Fruit fly (Drosophila melanogaster) whole organism, prepupa: ENCODE results near the gene ND-B14.5A.

ENCODE experiments used
- CG10631 ChIP-seq: fragments of 200-800 bp; sonication (Bioruptor generic); optimal IDR thresholded peaks from 2 replicates; lab custom pipeline; 2016; ENCODE audit warnings: missing biosample characterization, missing genetic modification characterization
- CG11902 ChIP-seq: fragments of 200-800 bp; sonication (Bioruptor generic); optimal IDR thresholded peaks from 3 replicates; lab custom pipeline; 2016; ENCODE audit warnings: missing biosample characterization, missing genetic modification characterization
- CG1621 ChIP-seq: fragments of 200-800 bp; sonication (Bioruptor generic); optimal IDR thresholded peaks from 3 replicates; lab custom pipeline; 2018; ENCODE audit warnings: missing biosample characterization, mild to moderate bottlenecking, missing genetic modification characterization
- CG16779 ChIP-seq: fragments of 200-800 bp; sonication (Bioruptor generic); optimal IDR thresholded peaks from 3 replicates; lab custom pipeline; 2017; ENCODE audit warnings: missing biosample characterization, mild to moderate bottlenecking, missing genetic modification characterization
- CG31627 ChIP-seq: fragments of 200-800 bp; sonication (Bioruptor generic); optimal IDR thresholded peaks from 3 replicates; lab custom pipeline; 2016; ENCODE audit warnings: missing biosample characterization, missing genetic modification characterization
- CG32006 ChIP-seq: fragments of 200-800 bp; sonication (Bioruptor generic); optimal IDR thresholded peaks from 3 replicates; lab custom pipeline; 2017; ENCODE audit warnings: missing biosample characterization, mild to moderate bottlenecking, missing genetic modification characterization
- CG34406 ChIP-seq: fragments of 200-800 bp; sonication (Bioruptor generic); optimal IDR thresholded peaks from 3 replicates; lab custom pipeline; 2016; ENCODE audit warnings: missing biosample characterization, missing genetic modification characterization
- CG3919 ChIP-seq: fragments of 200-800 bp; sonication (Bioruptor generic); optimal IDR thresholded peaks from 3 replicates; lab custom pipeline; 2016; ENCODE audit warnings: missing biosample characterization, missing genetic modification characterization
- CG4318 ChIP-seq: fragments of 200-800 bp; sonication (Bioruptor generic); optimal IDR thresholded peaks from 3 replicates; lab custom pipeline; 2017; ENCODE audit warnings: missing biosample characterization, mild to moderate bottlenecking, missing genetic modification characterization
- CG6163 ChIP-seq: fragments of 200-800 bp; sonication (Bioruptor generic); IDR thresholded peaks from 3 replicates; pipeline ENCODE4 v1.3.6; 2022; ENCODE audit warnings: missing biosample characterization, missing genetic modification characterization
- CG6276 ChIP-seq: fragments of 200-800 bp; sonication (Bioruptor generic); optimal IDR thresholded peaks from 2 replicates; lab custom pipeline; 2017; ENCODE audit warnings: missing biosample characterization, mild to moderate bottlenecking, missing genetic modification characterization
- CG6792 ChIP-seq: fragments of 200-800 bp; sonication (Bioruptor generic); optimal IDR thresholded peaks from 3 replicates; lab custom pipeline; 2016; ENCODE audit warnings: missing biosample characterization, missing genetic modification characterization
- CG6808 ChIP-seq: fragments of 200-800 bp; sonication (Bioruptor generic); optimal IDR thresholded peaks from 3 replicates; lab custom pipeline; 2017; ENCODE audit warnings: missing biosample characterization, missing genetic modification characterization, mild to moderate bottlenecking, moderate library complexity, missing genetic modification reagents
- CG7368 ChIP-seq: fragments of 200-800 bp; sonication (Bioruptor generic); optimal IDR thresholded peaks from 3 replicates; lab custom pipeline; 2016; ENCODE audit warnings: missing biosample characterization, missing genetic modification characterization
- CG8119 ChIP-seq: fragments of 200-800 bp; sonication (Bioruptor generic); IDR thresholded peaks from 3 replicates; pipeline ENCODE4 v1.3.6; 2022; ENCODE audit warnings: missing biosample characterization, missing genetic modification characterization
- CG8319 ChIP-seq: fragments of 200-800 bp; sonication (Bioruptor generic); optimal IDR thresholded peaks from 3 replicates; lab custom pipeline; 2016; ENCODE audit warnings: missing biosample characterization, missing genetic modification characterization
- CG9139 ChIP-seq: fragments of 200-800 bp; sonication (Bioruptor generic); optimal IDR thresholded peaks from 3 replicates; lab custom pipeline; 2017; ENCODE audit warnings: missing biosample characterization, mild to moderate bottlenecking, missing genetic modification characterization
- Eip75B ChIP-seq: fragments of 200-800 bp; sonication (Bioruptor generic); optimal IDR thresholded peaks from 3 replicates; lab custom pipeline; 2016; ENCODE audit warnings: missing biosample characterization, missing genetic modification characterization
- Eip78C ChIP-seq: fragments of 200-800 bp; sonication (Bioruptor generic); peaks from one replicate; lab custom pipeline; 2016; ENCODE audit warnings: missing biosample characterization, missing genetic modification characterization
- Eip93F ChIP-seq: fragments of 200-800 bp; sonication (Bioruptor generic); optimal IDR thresholded peaks from 2 replicates; lab custom pipeline; 2016; ENCODE audit warnings: missing biosample characterization, mild to moderate bottlenecking, missing genetic modification characterization
- Gug ChIP-seq: fragments of 200-800 bp; sonication (Bioruptor generic); IDR thresholded peaks from 2 replicates; pipeline ENCODE4 v1.3.6; 2022; ENCODE audit warnings: missing biosample characterization, missing genetic modification characterization
- Hr38 ChIP-seq: sonication (Bioruptor generic); optimal IDR thresholded peaks from 2 replicates; lab custom pipeline; 2016; ENCODE audit warnings: missing biosample characterization, missing genetic modification characterization
- Hr39 ChIP-seq: fragments of 200-800 bp; sonication (Bioruptor generic); optimal IDR thresholded peaks from 2 replicates; lab custom pipeline; 2016; ENCODE audit warnings: missing biosample characterization, missing genetic modification characterization
- Lpt ChIP-seq: fragments of 200-800 bp; sonication (Bioruptor generic); optimal IDR thresholded peaks from 3 replicates; lab custom pipeline; 2016; ENCODE audit warnings: missing biosample characterization, missing genetic modification characterization
- Met ChIP-seq: fragments of 200-800 bp; sonication (Bioruptor generic); optimal IDR thresholded peaks from 3 replicates; lab custom pipeline; 2016; ENCODE audit warnings: missing biosample characterization, missing genetic modification characterization
- Smox ChIP-seq: fragments of 200-800 bp; sonication (Bioruptor generic); optimal IDR thresholded peaks from 3 replicates; lab custom pipeline; 2016; ENCODE audit warnings: missing biosample characterization, missing genetic modification characterization
- Sox102F ChIP-seq: fragments of 200-800 bp; sonication (Bioruptor generic); optimal IDR thresholded peaks from 2 replicates; lab custom pipeline; 2016; ENCODE audit warnings: missing biosample characterization, mild to moderate bottlenecking, missing genetic modification characterization
- Sox14 ChIP-seq: fragments of 200-800 bp; sonication (Bioruptor generic); optimal IDR thresholded peaks from 3 replicates; lab custom pipeline; 2016; ENCODE audit warnings: missing biosample characterization, missing genetic modification characterization
- Sox15 ChIP-seq: fragments of 200-800 bp; sonication (Bioruptor generic); optimal IDR thresholded peaks from 3 replicates; lab custom pipeline; 2016; ENCODE audit warnings: missing biosample characterization, missing genetic modification characterization
- achi ChIP-seq: fragments of 200-800 bp; sonication (Bioruptor generic); optimal IDR thresholded peaks from 3 replicates; lab custom pipeline; 2016; ENCODE audit warnings: missing biosample characterization, missing genetic modification characterization
- acj6 ChIP-seq: fragments of 200-800 bp; sonication (Bioruptor generic); optimal IDR thresholded peaks from 3 replicates; lab custom pipeline; 2016; ENCODE audit warnings: missing biosample characterization, missing genetic modification characterization
- cyc ChIP-seq: fragments of 200-800 bp; sonication (Bioruptor generic); optimal IDR thresholded peaks from 3 replicates; lab custom pipeline; 2016; ENCODE audit warnings: missing biosample characterization, missing genetic modification characterization
- dac ChIP-seq: fragments of 200-800 bp; sonication (Bioruptor generic); optimal IDR thresholded peaks from 2 replicates; lab custom pipeline; 2017; ENCODE audit warnings: missing biosample characterization, mild to moderate bottlenecking, missing genetic modification characterization
- esn ChIP-seq: fragments of 200-800 bp; sonication (Bioruptor generic); optimal IDR thresholded peaks from 2 replicates; lab custom pipeline; 2016; ENCODE audit warnings: missing biosample characterization, mild to moderate bottlenecking, missing genetic modification characterization, moderate library complexity
- fd59A ChIP-seq: fragments of 200-800 bp; sonication (Bioruptor generic); optimal IDR thresholded peaks from 2 replicates; lab custom pipeline; 2017; ENCODE audit warnings: missing biosample characterization, mild to moderate bottlenecking, missing genetic modification characterization, missing genetic modification reagents
- fd85E ChIP-seq: fragments of 200-800 bp; sonication (Bioruptor generic); optimal IDR thresholded peaks from 3 replicates; lab custom pipeline; 2016; ENCODE audit warnings: missing biosample characterization, missing genetic modification characterization
- fkh ChIP-seq: fragments of 200-800 bp; sonication (Bioruptor generic); optimal IDR thresholded peaks from 3 replicates; lab custom pipeline; 2017; ENCODE audit warnings: missing biosample characterization, mild to moderate bottlenecking, missing genetic modification characterization, moderate library complexity
- lz ChIP-seq: fragments of 200-800 bp; sonication (Bioruptor generic); optimal IDR thresholded peaks from 3 replicates; lab custom pipeline; 2016; ENCODE audit warnings: missing biosample characterization, missing genetic modification characterization
- net ChIP-seq: fragments of 200-800 bp; sonication (Bioruptor generic); optimal IDR thresholded peaks from 3 replicates; lab custom pipeline; 2016; ENCODE audit warnings: missing biosample characterization, missing genetic modification characterization
- salr ChIP-seq, 2 experiments: fragments of 200-800 bp; sonication (Bioruptor generic); optimal IDR thresholded peaks; 3 replicates each; lab custom pipeline; 2016 to 2018; ENCODE audit warnings: missing biosample characterization in 2 of 2, missing genetic modification characterization in 2 of 2, mild to moderate bottlenecking in 1 of 2
- spab ChIP-seq: fragments of 200-800 bp; sonication (Bioruptor generic); optimal IDR thresholded peaks from 2 replicates; lab custom pipeline; 2017; ENCODE audit warnings: missing biosample characterization, mild to moderate bottlenecking, missing genetic modification characterization, missing genetic modification reagents
- ss ChIP-seq, 2 experiments: fragments of 200-800 bp; sonication (Bioruptor generic); optimal IDR thresholded peaks; 2 replicates in 1 of 2; 3 replicates in 1 of 2; lab custom pipeline; 2017 to 2018; ENCODE audit warnings: mild to moderate bottlenecking in 2 of 2, missing biosample characterization in 2 of 2, missing genetic modification characterization in 2 of 2, moderate library complexity in 1 of 2
- svp ChIP-seq: fragments of 200-800 bp; sonication (Bioruptor generic); peaks from one replicate; lab custom pipeline; 2016; ENCODE audit warnings: missing biosample characterization, missing genetic modification characterization
- topi ChIP-seq: fragments of 200-800 bp; sonication (Bioruptor generic); optimal IDR thresholded peaks from 3 replicates; lab custom pipeline; 2016; ENCODE audit warnings: missing biosample characterization, missing genetic modification characterization
- vri ChIP-seq: fragments of 200-800 bp; sonication (Bioruptor generic); optimal IDR thresholded peaks from 3 replicates; lab custom pipeline; 2016; ENCODE audit warnings: missing biosample characterization, mild to moderate bottlenecking, missing genetic modification characterization

Gene ND-B14.5A

DNA sequence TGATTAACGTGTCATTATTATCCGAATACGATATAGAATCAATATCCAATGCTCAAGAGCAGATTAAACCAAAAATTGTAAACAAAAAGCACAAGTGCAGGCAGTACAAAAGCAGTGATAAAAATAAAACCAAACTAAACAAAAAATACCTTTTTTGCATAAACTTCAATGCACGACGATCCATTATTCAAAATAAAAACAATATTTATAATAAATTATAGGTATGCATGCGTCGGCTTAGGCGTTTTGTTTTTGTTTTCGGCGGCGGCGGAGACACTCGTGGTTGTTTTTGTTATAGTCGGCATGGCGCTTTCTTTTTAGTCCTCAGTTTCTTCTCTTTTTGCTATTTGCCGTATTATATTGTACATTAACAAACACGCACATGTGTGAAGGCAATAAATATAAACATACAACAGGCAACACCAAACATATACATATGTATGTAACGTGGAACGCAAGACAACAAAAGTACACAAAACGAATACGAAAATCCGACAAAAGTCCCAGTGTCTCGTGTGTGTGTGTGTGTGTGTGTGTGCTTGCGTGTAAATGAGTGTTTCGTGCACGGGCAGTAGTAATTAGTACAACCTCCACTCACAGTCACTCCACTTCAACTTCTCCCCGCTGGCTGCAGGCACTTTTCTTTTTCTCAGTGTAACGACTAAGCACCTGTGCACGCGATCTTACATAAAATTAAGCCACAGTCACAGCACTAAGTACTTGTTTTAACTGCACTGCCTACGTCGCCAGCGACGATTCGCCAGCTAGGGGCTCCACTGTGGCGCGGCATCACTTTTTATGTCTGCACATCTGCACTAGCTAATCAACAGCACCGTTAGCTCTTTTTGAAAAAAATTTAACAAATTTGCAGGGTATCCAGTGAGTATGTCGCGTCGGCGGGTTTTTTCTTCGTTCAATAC is 36.2 kb upstream of the ND-B14.5A start (continued):
- TF ChIP-seq ss (GFP tag; optimal IDR thresholded peaks at IDR 0.05; lab: Kevin White, UChicago) (peak in 1 of 2 experiments; percentile 94), CG8319 (no peak), CG1621 (tag; lab: Kevin White, UChicago) (no peak), CG8119 (GFP tag; lab: Robert Waterston, UW) (0 out of 3 replicates have a peak, but pooled peaks have one; percentile 12), acj6 (GFP tag; lab: Kevin White, UChicago) (peak; percentile 9), Hr39 (GFP tag; lab: Kevin White, UChicago) (peak; percentile 46), CG9139 (GFP tag; lab: Kevin White, UChicago) (no peak), CG4318 (GFP tag; lab: Kevin White, UChicago) (peak; percentile 1), CG3919 (GFP tag; lab: Kevin White, UChicago) (no peak), Hr38 (GFP tag; lab: Kevin White, UChicago) (no peak), achi (GFP tag; lab: Kevin White, UChicago) (no peak), CG7368 (peak; percentile 17), Sox15 (GFP tag; lab: Kevin White, UChicago) (peak; percentile 31), dac (GFP tag; lab: Kevin White, UChicago) (no peak)

DNA sequence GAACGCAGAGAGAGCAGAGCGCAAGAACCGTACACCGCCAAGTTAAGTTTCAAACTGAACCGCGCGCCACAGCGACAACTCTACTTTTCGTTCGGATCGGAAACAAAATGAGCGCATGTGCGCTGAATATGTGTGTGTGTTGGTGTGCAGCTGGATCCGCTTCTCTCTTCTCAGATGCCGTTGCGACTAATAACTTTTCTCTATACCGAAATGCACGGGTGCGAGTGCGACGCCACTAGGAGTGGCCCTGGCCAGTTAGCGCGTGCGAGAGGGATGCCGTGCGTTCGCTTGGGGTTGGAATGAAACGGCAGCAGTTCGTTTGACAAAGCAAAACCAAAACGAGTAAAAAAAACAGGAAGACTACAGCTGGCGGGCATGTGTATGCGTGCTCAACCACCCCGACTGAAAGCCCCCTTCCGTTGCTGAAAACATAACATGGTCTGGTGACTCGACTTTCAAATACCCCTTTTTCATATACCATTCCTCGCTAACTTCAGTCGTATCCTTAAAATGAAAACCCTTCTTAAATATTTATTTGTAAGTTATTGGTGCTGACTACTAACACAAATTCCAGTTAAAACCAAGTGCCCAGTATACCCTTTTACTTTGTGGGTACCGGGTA is 35.4 kb upstream of the ND-B14.5A start:
- peak; percentile 100 for TF ChIP-seq CG3919 (GFP tag; lab: Kevin White, UChicago)
- TF ChIP-seq svp (GFP tag; lab: Kevin White, UChicago) = peak; percentile 100
- peak; percentile 98 for TF ChIP-seq CG6276 (GFP tag; lab: Kevin White, UChicago)
- TF ChIP-seq CG31627 (GFP tag; lab: Kevin White, UChicago) = peak; percentile 100
- peak; percentile 100 for TF ChIP-seq Sox14 (GFP tag; lab: Kevin White, UChicago)
- peak; percentile 99 for TF ChIP-seq esn (GFP tag; lab: Kevin White, UChicago)
- peak; percentile 99 for TF ChIP-seq spab
- peak; percentile 100 for TF ChIP-seq CG8119 (GFP tag; lab: Robert Waterston, UW)
- TF ChIP-seq Eip93F (GFP tag; lab: Kevin White, UChicago) = peak; percentile 100
- TF ChIP-seq Smox (GFP tag; lab: Kevin White, UChicago) = peak; percentile 99
- TF ChIP-seq Sox102F (GFP tag; lab: Kevin White, UChicago) = peak; percentile 99
- peak; percentile 99 for TF ChIP-seq achi (GFP tag; lab: Kevin White, UChicago)
- peak; percentile 100 for TF ChIP-seq CG6163 (GFP tag; lab: Robert Waterston, UW)
- TF ChIP-seq CG6808 (GFP tag; lab: Kevin White, UChicago) = peak; percentile 98
- TF ChIP-seq CG6792 (GFP tag; lab: Kevin White, UChicago) = peak; percentile 100
- TF ChIP-seq CG1621 (tag; lab: Kevin White, UChicago) = peak; percentile 99
- peak; percentile 99 for TF ChIP-seq CG34406
- TF ChIP-seq CG10631 (GFP tag; lab: Kevin White, UChicago) = peak; percentile 100
- TF ChIP-seq Gug (GFP tag; lab: Robert Waterston, UW) = peak; percentile 100
- TF ChIP-seq Sox15 (GFP tag; lab: Kevin White, UChicago) = peak; percentile 100
- TF ChIP-seq Eip78C = peak; percentile 100
- peak; percentile 100 for TF ChIP-seq acj6 (GFP tag; lab: Kevin White, UChicago)
- TF ChIP-seq topi (GFP tag; lab: Kevin White, UChicago) = peak; percentile 100
- TF ChIP-seq CG16779 (tag; lab: Kevin White, UChicago) = peak; percentile 98
- peak; percentile 100 for TF ChIP-seq fd59A
- peak; percentile 100 for TF ChIP-seq lz (GFP tag; lab: Kevin White, UChicago)
- TF ChIP-seq Lpt (GFP tag; lab: Kevin White, UChicago) = peak; percentile 100
- TF ChIP-seq dac (GFP tag; lab: Kevin White, UChicago) = peak; percentile 99
- TF ChIP-seq Eip75B (GFP tag; lab: Kevin White, UChicago) = peak; percentile 99
- peak; percentile 99 for TF ChIP-seq fkh (GFP tag; lab: Kevin White, UChicago)
- TF ChIP-seq CG32006 = peak; percentile 100
- peak; percentile 100 for TF ChIP-seq Met
- peak; percentile 99 for TF ChIP-seq vri (GFP tag; lab: Kevin White, UChicago)
- peak; percentile 98 for TF ChIP-seq fd85E
- TF ChIP-seq cyc = peak; percentile 100
- peak; percentile 100 for TF ChIP-seq CG11902
- TF ChIP-seq net (GFP tag; lab: Kevin White, UChicago) = peak; percentile 99
- peak; percentile 96 to 100 for TF ChIP-seq salr (GFP tag; optimal IDR thresholded peaks at IDR 0.05; lab: Kevin White, UChicago)
- TF ChIP-seq CG7368 = peak; percentile 99
